Worm (Caenorhabditis elegans): ENCODE results near the gene lgc-40.

Gene lgc-40

ce11 chrX:2365890-2366289, 6.0 kb downstream of the lgc-40 start, which contains the start of gene T24D8.6:
Gene T24D8.6 (minus strand): TSS chrX:2365990.
- no peak for TF ChIP-seq elt-1 (tag; optimal IDR thresholded peaks at IDR 0.05; ENCODE audit: borderline replicate concordance, insufficient read depth)
- no peak for TF ChIP-seq ham-2 (GFP tag; optimal IDR thresholded peaks at IDR 0.05)
- TF ChIP-seq sem-2 (GFP tag; optimal IDR thresholded peaks at IDR 0.05): no peak
- TF ChIP-seq ztf-11 (tag; optimal IDR thresholded peaks at IDR 0.05): no peak
- TF ChIP-seq nhr-76 (tag; optimal IDR thresholded peaks at IDR 0.05): no peak
- TF ChIP-seq nhr-237 (tag; optimal IDR thresholded peaks at IDR 0.05): no peak
- no peak for TF ChIP-seq lsy-2 (tag; optimal IDR thresholded peaks at IDR 0.05)
- no peak for TF ChIP-seq M03D4.4 (tag; optimal IDR thresholded peaks at IDR 0.05)
- no peak for TF ChIP-seq lin-13 (tag; optimal IDR thresholded peaks at IDR 0.05)
- TF ChIP-seq elt-3 (tag; optimal IDR thresholded peaks at IDR 0.05): no peak
- TF ChIP-seq lin-32 (GFP tag; optimal IDR thresholded peaks at IDR 0.05): no peak
- TF ChIP-seq hlh-1 (tag; optimal IDR thresholded peaks at IDR 0.05): no peak
- TF ChIP-seq ces-1 (GFP tag; optimal IDR thresholded peaks at IDR 0.05): no peak

ce11 chrX:2368042-2368814, 8.3 kb downstream of the lgc-40 start:
- peak; percentile 10 for TF ChIP-seq sem-2 (GFP tag; optimal IDR thresholded peaks at IDR 0.05)
- peak; percentile 75 for TF ChIP-seq ceh-39 (tag; optimal IDR thresholded peaks at IDR 0.05)
- no peak for TF ChIP-seq tbx-8 (GFP tag; optimal IDR thresholded peaks at IDR 0.05)
- peak; percentile 56 for TF ChIP-seq ztf-11 (tag; optimal IDR thresholded peaks at IDR 0.05)
- peak; percentile 49 for TF ChIP-seq drap-1 (GFP tag; optimal IDR thresholded peaks at IDR 0.05)
- TF ChIP-seq ham-2 (GFP tag; optimal IDR thresholded peaks at IDR 0.05): peak; percentile 18
- TF ChIP-seq nhr-237 (tag; optimal IDR thresholded peaks at IDR 0.05): no peak
- TF ChIP-seq unc-120 (tag; optimal IDR thresholded peaks at IDR 0.05; ENCODE audit: poor library complexity, severe bottlenecking): peak; percentile 16
- peak; percentile 15 for TF ChIP-seq M03D4.4 (tag; optimal IDR thresholded peaks at IDR 0.05)
- no peak for TF ChIP-seq nhr-28 (tag; optimal IDR thresholded peaks at IDR 0.05)
- peak; percentile 51 for TF ChIP-seq mls-2 (tag; optimal IDR thresholded peaks at IDR 0.05)
- TF ChIP-seq pha-4 (tag; optimal IDR thresholded peaks at IDR 0.05): peak; percentile 80
- TF ChIP-seq nhr-2 (tag; optimal IDR thresholded peaks at IDR 0.05): peak; percentile 27
- TF ChIP-seq elt-3 (tag; optimal IDR thresholded peaks at IDR 0.05): no peak
- peak; percentile 16 for TF ChIP-seq sptf-1 (tag; optimal IDR thresholded peaks at IDR 0.05)
- TF ChIP-seq mep-1 (tag; optimal IDR thresholded peaks at IDR 0.05): peak; percentile 54
- peak; percentile 70 for TF ChIP-seq cnd-1 (tag; optimal IDR thresholded peaks at IDR 0.05)

DNA sequence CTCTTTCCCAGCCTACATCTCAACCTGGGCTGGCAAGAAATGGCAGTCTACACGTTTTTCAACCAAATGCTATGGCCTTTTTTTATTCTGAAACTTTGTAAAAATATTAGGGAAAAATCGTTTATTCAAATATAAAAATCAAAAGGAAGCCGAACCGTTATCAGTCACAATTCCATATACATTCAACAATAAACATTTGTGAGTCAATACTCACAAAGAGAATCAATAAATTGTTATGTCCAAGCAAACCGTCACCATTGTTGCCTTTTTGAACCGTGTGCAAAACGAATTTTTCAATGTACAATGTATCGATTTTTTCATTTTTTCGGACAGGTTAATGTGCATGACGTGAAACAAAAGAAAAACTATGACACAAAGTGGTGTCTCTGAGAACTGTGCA, 9.2 kb downstream of the lgc-40 start:
- TF ChIP-seq ztf-11 (tag; optimal IDR thresholded peaks at IDR 0.05) (no peak), lsy-2 (tag; optimal IDR thresholded peaks at IDR 0.05) (no peak), sptf-1 (tag; optimal IDR thresholded peaks at IDR 0.05) (no peak), ceh-83 (GFP tag; optimal IDR thresholded peaks at IDR 0.05) (no peak), nhr-28 (tag; optimal IDR thresholded peaks at IDR 0.05) (no peak), nhr-12 (tag; optimal IDR thresholded peaks at IDR 0.05) (no peak), blmp-1 (tag; optimal IDR thresholded peaks at IDR 0.05) (no peak), mep-1 (tag; optimal IDR thresholded peaks at IDR 0.05) (no peak), ceh-43 (GFP tag; optimal IDR thresholded peaks at IDR 0.05) (no peak), elt-1 (tag; optimal IDR thresholded peaks at IDR 0.05; ENCODE audit: borderline replicate concordance, insufficient read depth) (no peak), bed-3 (GFP tag; optimal IDR thresholded peaks at IDR 0.05) (no peak), mls-2 (tag; optimal IDR thresholded peaks at IDR 0.05) (no peak), pha-4 (tag; optimal IDR thresholded peaks at IDR 0.05) (no peak), M03D4.4 (tag; optimal IDR thresholded peaks at IDR 0.05) (no peak), nhr-2 (tag; optimal IDR thresholded peaks at IDR 0.05) (no peak), sem-2 (GFP tag; optimal IDR thresholded peaks at IDR 0.05) (no peak), tbx-8 (GFP tag; optimal IDR thresholded peaks at IDR 0.05) (no peak)

DNA sequence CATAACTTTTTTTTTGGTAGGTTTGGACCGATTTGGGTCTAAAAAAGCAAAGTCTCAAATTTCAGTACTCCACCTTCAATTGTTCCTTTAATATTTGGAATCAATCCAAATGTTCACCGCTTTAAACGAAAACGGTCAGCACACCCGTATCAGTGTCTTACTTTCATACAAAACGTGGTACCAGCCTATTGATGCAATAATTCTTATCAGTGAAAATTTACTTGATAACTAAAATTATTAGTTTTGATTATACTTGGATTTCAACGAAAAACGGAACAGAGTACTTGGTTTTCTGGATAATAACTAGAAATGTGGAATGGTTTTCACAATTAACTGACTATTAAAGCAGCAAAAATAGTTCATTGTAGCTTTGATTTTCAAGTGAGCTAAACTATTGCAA, 10.8 kb downstream of the lgc-40 start:
- no peak for TF ChIP-seq mls-2 (tag; optimal IDR thresholded peaks at IDR 0.05)
- no peak for TF ChIP-seq ceh-43 (GFP tag; optimal IDR thresholded peaks at IDR 0.05)
- TF ChIP-seq unc-120 (tag; optimal IDR thresholded peaks at IDR 0.05; ENCODE audit: poor library complexity, severe bottlenecking): no peak
- TF ChIP-seq unc-39 (tag; optimal IDR thresholded peaks at IDR 0.05): no peak
- no peak for TF ChIP-seq nhr-76 (tag; optimal IDR thresholded peaks at IDR 0.05)
- no peak for TF ChIP-seq snpc-4 (tag; optimal IDR thresholded peaks at IDR 0.05)
- no peak for TF ChIP-seq lin-13 (tag; optimal IDR thresholded peaks at IDR 0.05)

All from whole organism, mixed stage, embryonic.